Worm (Caenorhabditis elegans) whole organism, L1 larva: ENCODE measurements around the gene F42G4.7.

Experiments used
- C04F5.9 ChIP-seq: sonication (generic microtip); optimal IDR thresholded peaks from 2 replicates; lab custom pipeline; 2016; ENCODE audit warnings: missing genetic modification characterization, missing compliant biosample characterization
- C34B4.2 ChIP-seq: sonication (generic microtip); optimal IDR thresholded peaks from 2 replicates; lab custom pipeline; 2017; ENCODE audit warnings: mild to moderate bottlenecking, missing genetic modification characterization, missing compliant biosample characterization
- Y116A8C.19 ChIP-seq: sonication (generic microtip); optimal IDR thresholded peaks from 2 replicates; lab custom pipeline; 2016; ENCODE audit warnings: missing compliant biosample characterization, missing genetic modification characterization, borderline replicate concordance
- ama-1 ChIP-seq: fragments of 150-350 bp; optimal IDR thresholded peaks from 2 replicates; lab custom pipeline; 2014
- ceh-82 ChIP-seq, 3 experiments: fragments of 150-350 bp in 1 of 3; sonication (generic microtip) in 2 of 3; optimal IDR thresholded peaks; 2 replicates each; lab custom pipeline; 2014 to 2017; ENCODE audit warnings: missing biosample characterization in 3 of 3, missing genetic modification characterization in 3 of 3
- ceh-90 ChIP-seq: sonication (generic microtip); optimal IDR thresholded peaks from 2 replicates; lab custom pipeline; 2016; ENCODE audit warnings: missing genetic modification characterization, missing compliant biosample characterization
- dpl-1 ChIP-seq, 3 experiments: fragments of 150-350 bp in 2 of 3; sonication (generic microtip) in 1 of 3; optimal IDR thresholded peaks; 2 replicates each; lab custom pipeline; 2014 to 2017; ENCODE audit warnings: missing biosample characterization in 3 of 3, missing genetic modification characterization in 3 of 3, missing genetic modification reagents in 3 of 3
- dsc-1 ChIP-seq: sonication (generic microtip); optimal IDR thresholded peaks from 2 replicates; lab custom pipeline; 2016; ENCODE audit warnings: mild to moderate bottlenecking, missing genetic modification characterization, missing compliant biosample characterization
- efl-1 ChIP-seq, 4 experiments: fragments of 150-350 bp; optimal IDR thresholded peaks in 3 of 4; peaks in 1 of 4; 1 replicate in 1 of 4; 2 replicates in 3 of 4; lab custom pipeline; 2014; ENCODE audit warnings: missing biosample characterization in 2 of 4, missing genetic modification characterization in 2 of 4, missing genetic modification reagents in 2 of 4
- efl-3 ChIP-seq: fragments of 200-800 bp; sonication (Bioruptor generic); optimal IDR thresholded peaks from 2 replicates; lab custom pipeline; 2018; ENCODE audit warnings: mild to moderate bottlenecking, missing genetic modification characterization, missing compliant biosample characterization
- elt-3 ChIP-seq, 6 experiments: fragments of 150-350 bp in 1 of 6; sonication (generic microtip); optimal IDR thresholded peaks; 2 replicates each; lab custom pipeline; 2017 to 2018; ENCODE audit warnings: missing biosample characterization in 6 of 6, missing genetic modification characterization in 6 of 6, inconsistent platforms in 1 of 6
- fkh-8 ChIP-seq: sonication (generic microtip); optimal IDR thresholded peaks from 2 replicates; lab custom pipeline; 2016; ENCODE audit warnings: mild to moderate bottlenecking, missing genetic modification characterization, missing compliant biosample characterization
- grh-1 ChIP-seq: fragments of 200-800 bp; sonication (Bioruptor generic); IDR thresholded peaks from 2 replicates; pipeline ENCODE4 v1.3.6; 2022; ENCODE audit warnings: missing genetic modification reagents, missing genetic modification characterization, missing compliant biosample characterization
- irx-1 ChIP-seq: sonication (generic microtip); optimal IDR thresholded peaks from 2 replicates; lab custom pipeline; 2016; ENCODE audit warnings: missing genetic modification characterization, missing compliant biosample characterization
- isw-1 ChIP-seq: fragments of 200-800 bp; sonication (Bioruptor generic); IDR thresholded peaks from 2 replicates; pipeline ENCODE4 v1.3.6; 2022; ENCODE audit warnings: missing genetic modification characterization, missing compliant biosample characterization
- lin-14 ChIP-seq: fragments of 200-800 bp; sonication (Bioruptor generic); optimal IDR thresholded peaks from 2 replicates; lab custom pipeline; 2018; ENCODE audit warnings: mild to moderate bottlenecking, missing genetic modification characterization, moderate library complexity, missing compliant biosample characterization
- lin-15B ChIP-seq: fragments of 150-350 bp; sonication (generic microtip); optimal IDR thresholded peaks from 3 replicates; lab custom pipeline; 2014; ENCODE audit warnings: missing biosample characterization, missing genetic modification characterization
- lin-35 ChIP-seq, 2 experiments: fragments of 150-350 bp; optimal IDR thresholded peaks; 2 replicates each; lab custom pipeline; 2014; ENCODE audit warnings: missing biosample characterization in 2 of 2, missing genetic modification characterization in 2 of 2, missing genetic modification reagents in 2 of 2
- lir-3 ChIP-seq: sonication (generic microtip); optimal IDR thresholded peaks from 2 replicates; lab custom pipeline; 2016; ENCODE audit warnings: mild to moderate bottlenecking, missing genetic modification characterization, moderate library complexity, missing compliant biosample characterization; ENCODE audit not compliant: poor library complexity
- mdl-1 ChIP-seq, 2 experiments: fragments of 150-350 bp; optimal IDR thresholded peaks; 2 replicates each; lab custom pipeline; 2014 to 2017; ENCODE audit warnings: missing biosample characterization in 2 of 2, missing genetic modification characterization in 2 of 2, inconsistent platforms in 1 of 2
- nhr-19 ChIP-seq: fragments of 200-800 bp; sonication (Bioruptor generic); conservative IDR thresholded peaks from 2 replicates; pipeline ENCODE4 v1.3.6; 2022; ENCODE audit warnings: missing genetic modification characterization, missing compliant biosample characterization
- nhr-28 ChIP-seq: fragments of 150-350 bp; optimal IDR thresholded peaks from 2 replicates; lab custom pipeline; 2014; ENCODE audit warnings: missing biosample characterization, missing genetic modification characterization
- nhr-47 ChIP-seq: sonication (generic microtip); optimal IDR thresholded peaks from 2 replicates; lab custom pipeline; 2016; ENCODE audit warnings: mild to moderate bottlenecking, missing genetic modification characterization, moderate library complexity, missing compliant biosample characterization
- nhr-71 ChIP-seq: sonication (generic microtip); optimal IDR thresholded peaks from 2 replicates; lab custom pipeline; 2016; ENCODE audit warnings: mild to moderate bottlenecking, missing genetic modification characterization, moderate library complexity, missing compliant biosample characterization
- nhr-77 ChIP-seq: fragments of 150-350 bp; optimal IDR thresholded peaks from 2 replicates; lab custom pipeline; 2014; ENCODE audit warnings: missing biosample characterization, missing genetic modification characterization
- nhr-84 ChIP-seq: sonication (generic microtip); optimal IDR thresholded peaks from 2 replicates; lab custom pipeline; 2017; ENCODE audit warnings: missing biosample characterization, missing genetic modification characterization
- pax-3 ChIP-seq: fragments of 200-800 bp; sonication (Bioruptor generic); optimal IDR thresholded peaks from 2 replicates; lab custom pipeline; 2018; ENCODE audit warnings: mild to moderate bottlenecking, missing genetic modification characterization, moderate library complexity, missing compliant biosample characterization
- pqm-1 ChIP-seq: sonication (generic microtip); optimal IDR thresholded peaks from 3 replicates; lab custom pipeline; 2017; ENCODE audit warnings: missing biosample characterization, missing genetic modification characterization
- rnt-1 ChIP-seq: sonication (generic microtip); optimal IDR thresholded peaks from 2 replicates; lab custom pipeline; 2016; ENCODE audit warnings: mild to moderate bottlenecking, missing genetic modification characterization, moderate library complexity, missing compliant biosample characterization
- snu-23 ChIP-seq: sonication (generic microtip); optimal IDR thresholded peaks from 2 replicates; lab custom pipeline; 2016; ENCODE audit warnings: missing genetic modification characterization, missing compliant biosample characterization
- sptf-1 ChIP-seq: fragments of 150-350 bp; optimal IDR thresholded peaks from 2 replicates; lab custom pipeline; 2014; ENCODE audit warnings: missing biosample characterization, missing genetic modification characterization
- tlp-1 ChIP-seq: fragments of 150-350 bp; optimal IDR thresholded peaks from 2 replicates; lab custom pipeline; 2014; ENCODE audit warnings: missing biosample characterization, missing genetic modification characterization
- unc-130 ChIP-seq: fragments of 150-350 bp; optimal IDR thresholded peaks from 2 replicates; lab custom pipeline; 2017; ENCODE audit warnings: missing biosample characterization, missing genetic modification characterization, inconsistent platforms
- unc-30 ChIP-seq: sonication (generic microtip); optimal IDR thresholded peaks from 2 replicates; lab custom pipeline; 2017; ENCODE audit warnings: missing biosample characterization, missing genetic modification characterization
- unc-62 ChIP-seq: fragments of 150-350 bp; optimal IDR thresholded peaks from 2 replicates; lab custom pipeline; 2014; ENCODE audit warnings: missing biosample characterization, missing genetic modification reagents, missing genetic modification characterization
- unc-86 ChIP-seq: sonication (generic microtip); optimal IDR thresholded peaks from 2 replicates; lab custom pipeline; 2016; ENCODE audit warnings: missing genetic modification characterization, missing compliant biosample characterization
- unc-98 ChIP-seq: fragments of 200-800 bp; sonication (Bioruptor generic); IDR thresholded peaks from 2 replicates; pipeline ENCODE4 v1.3.6; 2022; ENCODE audit warnings: missing genetic modification characterization, missing compliant biosample characterization
- zag-1 ChIP-seq: fragments of 150-350 bp; optimal IDR thresholded peaks from 2 replicates; lab custom pipeline; 2014; ENCODE audit warnings: missing biosample characterization, missing genetic modification characterization
- ztf-11 ChIP-seq, 2 experiments: sonication (generic microtip); optimal IDR thresholded peaks; 2 replicates each; lab custom pipeline; 2016 to 2017; ENCODE audit warnings: missing genetic modification characterization in 2 of 2, missing biosample characterization in 1 of 2, missing compliant biosample characterization in 1 of 2
- ztf-4 ChIP-seq: fragments of 150-350 bp; optimal IDR thresholded peaks from 2 replicates; lab custom pipeline; 2014; ENCODE audit warnings: missing biosample characterization, missing genetic modification characterization

The F42G4.7 gene

ce11 chrII:13012684-13013083, 34.4 kb downstream of the F42G4.7 start:
- TF ChIP-seq lin-35 (GFP tag; optimal IDR thresholded peaks at IDR 0.05; lab: Kevin White, UChicago) (peak in 1 of 2 experiments; percentile 14), elt-3 (tag; optimal IDR thresholded peaks at IDR 0.05; lab: Kevin White, UChicago) (no peak), dpl-1 (GFP tag; optimal IDR thresholded peaks at IDR 0.05; lab: Kevin White, UChicago) (no peak), snu-23 (GFP tag; lab: Kevin White, UChicago) (peak; percentile 10), grh-1 (no peak), irx-1 (tag; lab: Kevin White, UChicago) (no peak), lin-14 (GFP tag; lab: Kevin White, UChicago) (peak; percentile 32), efl-3 (no peak), nhr-71 (tag; lab: Kevin White, UChicago) (peak; percentile 43), fkh-8 (tag; lab: Kevin White, UChicago) (peak; percentile 78), zag-1 (no peak), dsc-1 (tag; lab: Kevin White, UChicago) (peak; percentile 68), unc-86 (peak; percentile 5), sptf-1 (no peak), nhr-47 (peak; percentile 33), unc-130 (tag; lab: Kevin White, UChicago) (no peak), unc-62 (GFP tag; lab: Kevin White, UChicago) (no peak), nhr-28 (tag; lab: Kevin White, UChicago) (no peak), tlp-1 (tag; lab: Kevin White, UChicago) (no peak), ceh-82 (tag; optimal IDR thresholded peaks at IDR 0.05; lab: Kevin White, UChicago) (no peak), pqm-1 (tag; lab: Kevin White, UChicago) (no peak), ceh-90 (tag; lab: Kevin White, UChicago) (no peak), isw-1 (GFP tag; lab: Robert Waterston, UW) (no peak), pax-3 (tag; lab: Kevin White, UChicago) (peak; percentile 38), unc-30 (tag; lab: Kevin White, UChicago) (no peak), C04F5.9 (tag; lab: Kevin White, UChicago) (no peak), lin-15B (tag; lab: Kevin White, UChicago) (no peak), efl-1 (optimal IDR thresholded peaks at IDR 0.05; lab: Kevin White, UChicago) (peak in 1 of 2 experiments; percentile 5), efl-1 (GFP tag; optimal IDR thresholded peaks at IDR 0.05 in 1 of 2; lab: Kevin White, UChicago) (no peak), mdl-1 (tag; optimal IDR thresholded peaks at IDR 0.05; lab: Kevin White, UChicago) (no peak), lir-3 (tag; lab: Kevin White, UChicago) (no peak), unc-98 (GFP tag; lab: Robert Waterston, UW) (no peak), ztf-11 (tag; optimal IDR thresholded peaks at IDR 0.05; lab: Kevin White, UChicago) (no peak), Y116A8C.19 (no peak), nhr-77 (no peak), ztf-4 (tag; lab: Kevin White, UChicago) (no peak), nhr-84 (tag; lab: Kevin White, UChicago) (no peak)

ce11 chrII:13007717-13008461, 39.2 kb downstream of the F42G4.7 start, which contains the start of gene oig-2:
Gene oig-2, minus strand, starts transcription at chrII:13008164.
- TF ChIP-seq efl-1 (optimal IDR thresholded peaks at IDR 0.05; lab: Kevin White, UChicago) (no peak), efl-1 (GFP tag; optimal IDR thresholded peaks at IDR 0.05 in 1 of 2; lab: Kevin White, UChicago) (peak in 1 of 2 experiments; percentile 55), nhr-71 (tag; lab: Kevin White, UChicago) (peak; percentile 0), nhr-19 (GFP tag; lab: Robert Waterston, UW) (peak; percentile 35), C34B4.2 (no peak), ama-1 (lab: Kevin White, UChicago) (no peak), lin-14 (GFP tag; lab: Kevin White, UChicago) (peak; percentile 30), rnt-1 (tag; lab: Kevin White, UChicago) (peak; percentile 49)
